Worm (Caenorhabditis elegans): ENCODE results near the gene col-83.

DNA sequence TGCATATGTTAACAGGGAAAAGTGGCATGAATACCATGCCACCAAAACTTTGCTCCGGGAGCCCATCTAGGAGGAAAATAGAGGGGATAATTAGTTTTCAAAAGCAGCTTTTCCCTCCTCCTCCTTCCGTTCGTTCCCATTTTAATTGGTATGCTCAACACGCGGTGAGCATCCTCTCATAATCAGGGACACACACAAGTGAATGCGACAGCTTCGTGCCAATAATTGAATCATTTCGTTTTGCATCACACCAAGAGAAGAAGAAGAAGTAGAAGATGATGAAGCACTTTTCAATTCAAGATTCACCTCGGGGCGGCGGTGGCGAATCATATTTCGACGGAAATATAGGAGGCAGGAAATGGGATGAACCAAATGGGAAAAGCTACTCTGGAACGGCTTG lies 42.4 kb upstream of the col-83 start:
- TF ChIP-seq ama-1 (optimal IDR thresholded peaks at IDR 0.05): no peak
- TF ChIP-seq ceh-13 (GFP tag; optimal IDR thresholded peaks at IDR 0.05): no peak
- TF ChIP-seq tbx-37 (GFP tag; conservative IDR thresholded peaks at IDR 0.05): no peak
- TF ChIP-seq tbx-11 (GFP tag; IDR thresholded peaks at IDR 0.05): no peak
- TF ChIP-seq sea-1 (GFP tag; conservative IDR thresholded peaks at IDR 0.05): no peak
- TF ChIP-seq flt-1 (GFP tag; IDR thresholded peaks at IDR 0.05): no peak
- no peak for TF ChIP-seq ceh-36 (tag; optimal IDR thresholded peaks at IDR 0.05)
- TF ChIP-seq hmbx-1 (tag; optimal IDR thresholded peaks at IDR 0.05): no peak
- TF ChIP-seq tra-4 (tag; optimal IDR thresholded peaks at IDR 0.05): no peak
- no peak for TF ChIP-seq ets-7 (tag; optimal IDR thresholded peaks at IDR 0.05)
- TF ChIP-seq pes-1 (GFP tag; IDR thresholded peaks at IDR 0.05): no peak
- no peak for TF ChIP-seq aly-1 (tag; optimal IDR thresholded peaks at IDR 0.05)
- no peak for TF ChIP-seq hnd-1 (tag; optimal IDR thresholded peaks at IDR 0.05)
- TF ChIP-seq hmg-4 (GFP tag; optimal IDR thresholded peaks at IDR 0.05): no peak
